Fruit fly (Drosophila melanogaster) whole organism, adult: ENCODE measurements around the gene CG31174.

Experiments
- CG11617 ChIP-seq: fragments of 200-800 bp; sonication (Bioruptor generic); optimal IDR thresholded peaks from 2 replicates; lab custom pipeline; 2017; ENCODE audit warnings: mild to moderate bottlenecking, missing biosample characterization, missing genetic modification reagents, missing genetic modification characterization
- CG12768 ChIP-seq: fragments of 200-800 bp; sonication (Bioruptor generic); optimal IDR thresholded peaks from 2 replicates; lab custom pipeline; 2017; ENCODE audit warnings: missing biosample characterization, missing genetic modification characterization, mild to moderate bottlenecking, moderate library complexity, missing genetic modification reagents
- CG14711 ChIP-seq: fragments of 200-800 bp; sonication (Bioruptor generic); optimal IDR thresholded peaks from 2 replicates; lab custom pipeline; 2018; ENCODE audit warnings: missing biosample characterization, mild to moderate bottlenecking, missing genetic modification characterization, moderate library complexity
- CG1620 ChIP-seq: fragments of 200-800 bp; sonication (Bioruptor generic); optimal IDR thresholded peaks from 2 replicates; lab custom pipeline; 2016; ENCODE audit warnings: missing biosample characterization, missing genetic modification characterization
- CG5204 ChIP-seq: fragments of 200-800 bp; sonication (Bioruptor generic); optimal IDR thresholded peaks from 2 replicates; lab custom pipeline; 2016; ENCODE audit warnings: missing biosample characterization, missing genetic modification characterization
- CG7045 ChIP-seq: fragments of 200-800 bp; sonication (Bioruptor generic); optimal IDR thresholded peaks from 2 replicates; lab custom pipeline; 2017; ENCODE audit warnings: missing biosample characterization, mild to moderate bottlenecking, missing genetic modification characterization
- Clk ChIP-seq: fragments of 200-800 bp; sonication (Bioruptor generic); optimal IDR thresholded peaks from 2 replicates; lab custom pipeline; 2017; ENCODE audit warnings: missing biosample characterization, missing genetic modification characterization
- Hr96 ChIP-seq: fragments of 200-800 bp; sonication (Bioruptor generic); optimal IDR thresholded peaks from 2 replicates; lab custom pipeline; 2016; ENCODE audit warnings: missing biosample characterization, missing genetic modification characterization
- Mnt ChIP-seq: fragments of 200-800 bp; sonication (Bioruptor generic); optimal IDR thresholded peaks from 2 replicates; lab custom pipeline; 2016; ENCODE audit warnings: missing biosample characterization, mild to moderate bottlenecking, missing genetic modification characterization
- bab1 ChIP-seq: fragments of 200-800 bp; sonication (Bioruptor generic); optimal IDR thresholded peaks from 3 replicates; lab custom pipeline; 2019; ENCODE audit warnings: missing biosample characterization, mild to moderate bottlenecking, missing genetic modification characterization, moderate library complexity
- ovo ChIP-seq: fragments of 200-800 bp; sonication (Bioruptor generic); optimal IDR thresholded peaks from 2 replicates; lab custom pipeline; 2016; ENCODE audit warnings: missing biosample characterization, missing genetic modification characterization
- pad ChIP-seq: fragments of 200-800 bp; sonication (Bioruptor generic); optimal IDR thresholded peaks from 3 replicates; lab custom pipeline; 2017; ENCODE audit warnings: missing biosample characterization, missing genetic modification characterization, mild to moderate bottlenecking, moderate library complexity, missing genetic modification reagents
- toe ChIP-seq: fragments of 200-800 bp; sonication (Bioruptor generic); optimal IDR thresholded peaks from 2 replicates; lab custom pipeline; 2016; ENCODE audit warnings: missing biosample characterization, missing genetic modification characterization

DNA sequence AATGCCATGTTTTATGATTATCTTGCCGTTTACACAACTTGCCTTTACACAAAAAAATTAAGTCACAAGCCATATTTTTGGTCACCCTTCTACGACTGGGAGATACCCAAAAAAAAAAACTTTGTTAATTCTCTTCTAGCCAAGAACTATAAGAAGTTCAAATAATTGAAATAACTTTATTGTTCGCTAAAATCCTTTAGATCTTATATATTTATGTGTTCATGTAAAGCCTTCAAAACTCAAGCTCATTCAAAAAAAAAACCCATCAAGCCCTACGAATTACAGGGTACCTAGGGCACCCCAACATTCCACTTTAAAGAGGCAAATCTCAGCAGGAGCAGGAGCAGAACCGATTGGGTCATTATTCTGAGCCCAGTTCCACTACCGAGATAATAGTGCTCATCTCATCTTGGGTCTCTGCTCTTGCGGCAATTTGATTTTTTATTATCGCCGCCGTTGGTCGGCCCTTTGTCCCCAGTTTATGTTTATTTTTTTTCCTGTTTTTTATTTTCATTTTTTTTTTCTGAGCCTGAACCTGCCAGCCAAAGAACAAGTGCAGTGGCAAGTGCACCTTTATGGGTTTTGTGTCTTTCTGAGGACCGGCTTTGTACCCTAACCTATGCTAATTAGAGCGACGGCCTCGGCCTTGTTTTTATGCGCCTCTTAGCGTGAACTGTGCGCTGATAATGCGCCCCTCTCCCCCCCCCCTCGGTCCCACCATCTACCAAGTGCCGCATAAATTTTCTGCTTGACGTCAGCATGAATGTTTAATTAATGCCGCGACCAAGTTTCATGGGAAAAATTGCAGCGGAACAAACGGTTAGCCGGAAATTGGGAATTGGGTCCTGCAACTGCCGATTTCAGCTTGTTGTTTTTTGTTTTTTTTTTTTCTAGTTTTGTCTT lies 27.6 kb downstream of the CG31174 start:
- TF ChIP-seq CG11617 (no peak), CG14711 (tag; lab: Kevin White, UChicago) (no peak), CG7045 (GFP tag; lab: Kevin White, UChicago) (no peak), bab1 (GFP tag; lab: Kevin White, UChicago) (no peak), Mnt (GFP tag; lab: Kevin White, UChicago) (no peak), Hr96 (GFP tag; lab: Kevin White, UChicago) (no peak), Clk (GFP tag; lab: Kevin White, UChicago) (no peak), toe (GFP tag; lab: Kevin White, UChicago) (no peak), CG12768 (GFP tag; lab: Kevin White, UChicago) (no peak), pad (GFP tag; lab: Kevin White, UChicago) (no peak), CG1620 (GFP tag; lab: Kevin White, UChicago) (no peak), ovo (no peak), CG5204 (GFP tag; lab: Kevin White, UChicago) (no peak)
